Fruit fly (Drosophila melanogaster): Measurements from ENCODE around the gene Cip4.

The Cip4 gene

dm6 chr3L:4286784-4287183 lies 77.1 kb downstream of the Cip4 start, which contains the start of gene TfIIEbeta (continued):
- TF ChIP-seq Sox14 (GFP tag; optimal IDR thresholded peaks at IDR 0.05) (peak; percentile 37), CG6808 (GFP tag; optimal IDR thresholded peaks at IDR 0.05) (no peak), CG11294 (GFP tag; IDR thresholded peaks at IDR 0.05) (no peak), CG16779 (tag; optimal IDR thresholded peaks at IDR 0.05) (no peak), CG6792 (GFP tag; optimal IDR thresholded peaks at IDR 0.05) (no peak), lz (GFP tag; optimal IDR thresholded peaks at IDR 0.05) (no peak), eg (GFP tag; IDR thresholded peaks at IDR 0.05) (peak; percentile 64; the same call in 2 of the 3 replicates), Eip78C (GFP tag) (peak; percentile 80), CG15336 (GFP tag; IDR thresholded peaks at IDR 0.05) (peak; percentile 53; the same call in 1 of the 2 replicates), fd59A (GFP tag; optimal IDR thresholded peaks at IDR 0.05) (no peak), net (GFP tag; optimal IDR thresholded peaks at IDR 0.05) (no peak), ss (GFP tag; optimal IDR thresholded peaks at IDR 0.05) (no peak), CG3032 (tag; optimal IDR thresholded peaks at IDR 0.05) (peak; percentile 10), cyc (GFP tag; optimal IDR thresholded peaks at IDR 0.05) (no peak), fd85E (GFP tag; optimal IDR thresholded peaks at IDR 0.05) (no peak), Ets96B (tag; optimal IDR thresholded peaks at IDR 0.05) (no peak), CG8119 (GFP tag; IDR thresholded peaks at IDR 0.05) (peak; percentile 46; the same call in 1 of the 3 replicates), vri (GFP tag; optimal IDR thresholded peaks at IDR 0.05) (no peak), CG31627 (GFP tag; optimal IDR thresholded peaks at IDR 0.05) (no peak), CG4318 (GFP tag; optimal IDR thresholded peaks at IDR 0.05) (no peak), CG11902 (GFP tag; optimal IDR thresholded peaks at IDR 0.05) (no peak), dac (GFP tag; optimal IDR thresholded peaks at IDR 0.05) (no peak), svp (GFP tag) (peak; percentile 72), topi (GFP tag; optimal IDR thresholded peaks at IDR 0.05) (no peak), CG34406 (GFP tag; optimal IDR thresholded peaks at IDR 0.05) (no peak), Gug (GFP tag; IDR thresholded peaks at IDR 0.05) (no peak), Blimp-1 (GFP tag; optimal IDR thresholded peaks at IDR 0.05) (no peak), Eip93F (GFP tag; optimal IDR thresholded peaks at IDR 0.05) (no peak), CG3919 (GFP tag; optimal IDR thresholded peaks at IDR 0.05) (peak; percentile 9), CG8319 (GFP tag; optimal IDR thresholded peaks at IDR 0.05) (no peak), pdm3 (GFP tag; optimal IDR thresholded peaks at IDR 0.05) (no peak)

dm6 chr3L:4283428-4284089 lies 80.3 kb downstream of the Cip4 start, which contains the start of the genes srw and CG1316:
TSS of gene srw (minus strand) at chr3L:4283478.
TSS of gene CG1316 (plus strand) at chr3L:4283851.
- TF ChIP-seq Sox14 (GFP tag; optimal IDR thresholded peaks at IDR 0.05) (peak; percentile 6), esn (GFP tag; optimal IDR thresholded peaks at IDR 0.05) (peak; percentile 12), Ets96B (tag; optimal IDR thresholded peaks at IDR 0.05) (no peak), CG1621 (tag; optimal IDR thresholded peaks at IDR 0.05) (peak; percentile 53), spab (GFP tag; optimal IDR thresholded peaks at IDR 0.05) (no peak), CG34406 (GFP tag; optimal IDR thresholded peaks at IDR 0.05) (no peak), CG4318 (GFP tag; optimal IDR thresholded peaks at IDR 0.05) (no peak), CG8632 (GFP tag; optimal IDR thresholded peaks at IDR 0.05) (no peak), CG31627 (GFP tag; optimal IDR thresholded peaks at IDR 0.05) (no peak), topi (GFP tag; optimal IDR thresholded peaks at IDR 0.05) (no peak), achi (GFP tag; optimal IDR thresholded peaks at IDR 0.05) (no peak)

- no peak for TF ChIP-seq fd85E (GFP tag; optimal IDR thresholded peaks at IDR 0.05)
- TF ChIP-seq CG9139 (GFP tag; optimal IDR thresholded peaks at IDR 0.05): no peak
- no peak for TF ChIP-seq Ets21C (GFP tag; optimal IDR thresholded peaks at IDR 0.05)
- peak; percentile 82 for TF ChIP-seq CG1621 (tag; optimal IDR thresholded peaks at IDR 0.05)
- TF ChIP-seq net (GFP tag; optimal IDR thresholded peaks at IDR 0.05): no peak
- no peak for TF ChIP-seq Sox14 (GFP tag; optimal IDR thresholded peaks at IDR 0.05)
- TF ChIP-seq fd59A (GFP tag; optimal IDR thresholded peaks at IDR 0.05): no peak
- no peak for TF ChIP-seq acj6 (GFP tag; optimal IDR thresholded peaks at IDR 0.05)
- TF ChIP-seq Lpt (GFP tag; optimal IDR thresholded peaks at IDR 0.05): no peak
- no peak for TF ChIP-seq CG6163 (GFP tag; IDR thresholded peaks at IDR 0.05)
- TF ChIP-seq esn (GFP tag; optimal IDR thresholded peaks at IDR 0.05): peak; percentile 49
- TF ChIP-seq CG6792 (GFP tag; optimal IDR thresholded peaks at IDR 0.05): no peak
- TF ChIP-seq Sox15 (GFP tag; optimal IDR thresholded peaks at IDR 0.05): no peak
- TF ChIP-seq CG4318 (GFP tag; optimal IDR thresholded peaks at IDR 0.05): no peak
Measured at dm6 chr3L:4282627-4283026, 81.3 kb downstream of the Cip4 start, which contains the start of gene CG11583. TSS of gene CG11583 (minus strand) at chr3L:4282817.

Data from whole organism, prepupa.